Fruit fly (Drosophila melanogaster) whole organism, wandering third instar larva: ENCODE results near the gene CG32278.

Experiments
- CG32264 ChIP-seq: fragments of 200-800 bp; sonication (Bioruptor generic); optimal IDR thresholded peaks from 2 replicates; lab custom pipeline; 2016; ENCODE audit warnings: missing biosample characterization, missing genetic modification characterization
- CrebA ChIP-seq: fragments of 200-800 bp; sonication (Bioruptor generic); optimal IDR thresholded peaks from 2 replicates; lab custom pipeline; 2016; ENCODE audit warnings: missing biosample characterization, mild to moderate bottlenecking, missing genetic modification characterization, borderline replicate concordance
- Dfd ChIP-seq: fragments of >200 bp; optimal IDR thresholded peaks from 2 replicates; lab custom pipeline; 2017; ENCODE audit warnings: missing biosample characterization, missing genetic modification characterization
- GATAd ChIP-seq: sonication (Bioruptor generic); optimal IDR thresholded peaks from 2 replicates; lab custom pipeline; 2016; ENCODE audit warnings: missing biosample characterization, missing genetic modification characterization
- HLH106 ChIP-seq: fragments of 200-800 bp; optimal IDR thresholded peaks from 3 replicates; lab custom pipeline; 2019; ENCODE audit warnings: missing biosample characterization, mild to moderate bottlenecking, missing genetic modification characterization, moderate library complexity
- Hnf4 ChIP-seq: fragments of 200-800 bp; sonication (Bioruptor generic); optimal IDR thresholded peaks from 2 replicates; lab custom pipeline; 2016; ENCODE audit warnings: missing biosample characterization, mild to moderate bottlenecking, missing genetic modification characterization
- Hr78 ChIP-seq: fragments of >200 bp; optimal IDR thresholded peaks from 2 replicates; lab custom pipeline; 2017; ENCODE audit warnings: missing biosample characterization, missing genetic modification characterization
- Hr83 ChIP-seq: fragments of 200-300 bp; sonication (Bioruptor generic); optimal IDR thresholded peaks from 2 replicates; lab custom pipeline; 2016; ENCODE audit warnings: missing biosample characterization, mild to moderate bottlenecking, missing genetic modification characterization, moderate library complexity; ENCODE audit not compliant: poor library complexity, severe bottlenecking
- Jra ChIP-seq: sonication (Bioruptor generic); optimal IDR thresholded peaks from 2 replicates; lab custom pipeline; 2016; ENCODE audit warnings: missing biosample characterization, missing genetic modification characterization
- Myc ChIP-seq: fragments of >200 bp; optimal IDR thresholded peaks from 2 replicates; lab custom pipeline; 2017
- N ChIP-seq: fragments of >200 bp; optimal IDR thresholded peaks from 2 replicates; lab custom pipeline; 2018; ENCODE audit warnings: missing biosample characterization, missing external identifiers, missing genetic modification characterization
- OdsH ChIP-seq: fragments of 200-800 bp; sonication (Bioruptor generic); optimal IDR thresholded peaks from 2 replicates; lab custom pipeline; 2016; ENCODE audit warnings: missing biosample characterization, mild to moderate bottlenecking, missing genetic modification characterization
- Sp1 ChIP-seq: fragments of 200-800 bp; sonication (Bioruptor generic); optimal IDR thresholded peaks from 3 replicates; lab custom pipeline; 2019; ENCODE audit warnings: missing biosample characterization, mild to moderate bottlenecking, missing genetic modification characterization, moderate library complexity
- Vsx2 ChIP-seq: fragments of 200-300, 225-300 bp; sonication (Bioruptor generic); optimal IDR thresholded peaks from 2 replicates; lab custom pipeline; 2018; ENCODE audit warnings: missing biosample characterization, missing genetic modification characterization; ENCODE audit not compliant: partially characterized antibody
- br ChIP-seq: fragments of 200-800 bp; sonication (Bioruptor generic); optimal IDR thresholded peaks from 2 replicates; lab custom pipeline; 2016; ENCODE audit warnings: missing biosample characterization, missing genetic modification characterization
- brk ChIP-seq: fragments of 200-800 bp; sonication (Bioruptor generic); optimal IDR thresholded peaks from 2 replicates; lab custom pipeline; 2016; ENCODE audit warnings: missing biosample characterization, mild to moderate bottlenecking, missing genetic modification characterization
- dl ChIP-seq, 2 experiments: fragments of 175-275, 200-275 bp in 1 of 2; fragments of 200-275 bp in 1 of 2; sonication (Bioruptor generic); optimal IDR thresholded peaks; lab custom pipeline; 2018; ENCODE audit warnings: mild to moderate bottlenecking in 2 of 2, missing biosample characterization in 2 of 2, missing genetic modification characterization in 2 of 2, moderate library complexity in 2 of 2; ENCODE audit not compliant: partially characterized antibody in 2 of 2, insufficient read depth in 1 of 2
- dmrt93B ChIP-seq: fragments of 200-800 bp; sonication (Bioruptor generic); optimal IDR thresholded peaks from 2 replicates; lab custom pipeline; 2018; ENCODE audit warnings: missing biosample characterization, mild to moderate bottlenecking, missing genetic modification characterization
- dsf ChIP-seq: sonication (Bioruptor generic); optimal IDR thresholded peaks from 2 replicates; lab custom pipeline; 2016; ENCODE audit warnings: missing biosample characterization, missing genetic modification characterization, borderline replicate concordance
- ey ChIP-seq: fragments of 200-800 bp; sonication (Bioruptor generic); optimal IDR thresholded peaks from 2 replicates; lab custom pipeline; 2016; ENCODE audit warnings: missing biosample characterization, missing genetic modification characterization
- foxo ChIP-seq, 2 experiments: fragments of 200-800 bp; sonication (Bioruptor generic); optimal IDR thresholded peaks; 2 replicates in 1 of 2; 3 replicates in 1 of 2; lab custom pipeline; 2016 to 2017; ENCODE audit warnings: missing biosample characterization in 2 of 2, missing genetic modification characterization in 2 of 2
- h ChIP-seq: fragments of 200-800 bp; sonication (Bioruptor generic); optimal IDR thresholded peaks from 3 replicates; lab custom pipeline; 2016; ENCODE audit warnings: missing biosample characterization, mild to moderate bottlenecking, missing genetic modification characterization
- lola ChIP-seq: fragments of >200 bp; optimal IDR thresholded peaks from 2 replicates; lab custom pipeline; 2017; ENCODE audit warnings: missing biosample characterization, missing genetic modification characterization
- pan ChIP-seq: fragments of >200 bp; optimal IDR thresholded peaks from 2 replicates; lab custom pipeline; 2017
- sage ChIP-seq: fragments of 200-800 bp; sonication (Bioruptor generic); optimal IDR thresholded peaks from 2 replicates; lab custom pipeline; 2016; ENCODE audit warnings: missing biosample characterization, mild to moderate bottlenecking, missing genetic modification characterization
- tai ChIP-seq: sonication (Bioruptor generic); optimal IDR thresholded peaks from 2 replicates; lab custom pipeline; 2016; ENCODE audit warnings: missing biosample characterization, missing genetic modification characterization
- usp ChIP-seq: fragments of >200 bp; optimal IDR thresholded peaks from 2 replicates; lab custom pipeline; 2017; ENCODE audit warnings: missing biosample characterization, missing genetic modification characterization

Gene CG32278

DNA sequence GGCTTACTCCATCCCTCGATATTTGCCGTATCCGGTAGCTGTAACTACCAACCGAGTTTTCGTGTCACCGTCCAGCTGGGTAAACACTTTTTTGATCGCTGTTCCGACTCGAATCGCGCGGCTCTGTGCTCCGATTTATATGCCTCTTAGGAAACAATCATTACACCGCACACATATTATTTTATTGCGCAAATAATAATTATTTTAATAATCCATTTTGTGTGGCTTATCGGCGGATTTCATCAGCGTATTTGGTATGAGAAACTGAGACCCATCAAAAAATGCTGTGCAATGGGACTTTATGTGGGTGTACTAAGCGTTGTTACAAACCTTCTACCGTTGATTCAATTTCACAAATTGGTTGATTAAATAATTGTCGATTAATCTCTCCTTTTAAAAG, 34.0 kb downstream of the CG32278 start, which contains the start of gene CG32271:
Gene CG32271 (minus strand): TSS at position 101 of the 400 bp plus-strand sequence.
- no peak for TF ChIP-seq Vsx2 (GFP tag; lab: Kevin White, UChicago)
- no peak for TF ChIP-seq dl (GFP tag; optimal IDR thresholded peaks at IDR 0.05; lab: Kevin White, UChicago; ENCODE audit: insufficient read depth in 1 of 2, partially characterized antibody in 2 of 2)
- no peak for TF ChIP-seq Sp1 (GFP tag; lab: Kevin White, UChicago)
- no peak for TF ChIP-seq sage (GFP tag; lab: Kevin White, UChicago)
- no peak for TF ChIP-seq lola (GFP tag; lab: Kevin White, UChicago)
- no peak for TF ChIP-seq Jra (GFP tag; lab: Kevin White, UChicago)

DNA sequence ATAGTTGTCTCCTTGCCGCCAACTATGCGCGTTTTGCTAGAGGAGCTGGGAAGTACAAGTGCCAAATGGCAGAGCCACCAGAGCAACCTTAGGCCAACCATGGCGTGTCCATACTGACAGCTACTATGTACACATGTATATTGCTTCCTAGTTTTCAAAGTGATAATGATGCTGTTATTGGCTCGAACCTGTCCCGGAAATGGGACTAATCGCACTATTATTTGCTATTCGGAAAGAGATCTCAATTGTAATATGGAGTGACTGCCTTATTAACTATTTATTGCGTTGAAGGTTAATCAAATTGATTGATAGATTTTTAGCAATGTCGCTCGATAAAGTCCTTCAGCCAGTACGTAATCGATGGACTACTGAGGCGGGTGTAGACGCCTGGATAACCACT, 35.3 kb downstream of the CG32278 start, which contains the start of gene CG33159:
Gene CG33159 (minus strand): TSS at position 101 of the 400 bp plus-strand sequence.
- TF ChIP-seq N (GFP tag; lab: Kevin White, UChicago) (no peak), tai (GFP tag; lab: Kevin White, UChicago) (no peak), Sp1 (GFP tag; lab: Kevin White, UChicago) (no peak), CrebA (GFP tag; lab: Kevin White, UChicago) (no peak), pan (no peak), dmrt93B (GFP tag; lab: Kevin White, UChicago) (no peak), br (GFP tag; lab: Kevin White, UChicago) (no peak), usp (GFP tag; lab: Kevin White, UChicago) (no peak), h (GFP tag; lab: Kevin White, UChicago) (no peak)

DNA sequence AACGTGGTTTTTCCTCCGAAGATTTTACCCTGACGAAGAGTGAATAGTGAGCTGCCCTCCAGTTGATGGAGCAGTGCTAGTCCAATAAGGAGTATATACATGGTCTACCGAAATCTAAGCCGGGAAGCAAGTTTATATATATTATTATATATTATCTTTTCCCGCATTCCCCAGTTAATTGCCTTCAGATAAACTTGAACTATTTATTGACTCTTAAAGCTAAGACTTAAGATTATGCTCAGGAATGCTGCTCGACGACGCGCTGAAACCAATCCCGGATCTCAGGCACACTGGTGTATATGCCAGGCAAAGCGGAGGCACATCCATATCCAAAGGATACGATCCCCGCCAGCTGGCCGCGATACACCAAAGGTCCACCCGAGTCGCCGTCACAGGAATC, 36.3 kb downstream of the CG32278 start, which contains the start of gene CG32277:
Gene CG32277 (minus strand): TSS at position 101 of the 400 bp plus-strand sequence.
- TF ChIP-seq Dfd (no peak), N (GFP tag; lab: Kevin White, UChicago) (no peak), foxo (GFP tag; optimal IDR thresholded peaks at IDR 0.05; lab: Kevin White, UChicago) (no peak), Hr78 (GFP tag; lab: Kevin White, UChicago) (no peak), brk (GFP tag; lab: Kevin White, UChicago) (no peak), dl (GFP tag; optimal IDR thresholded peaks at IDR 0.05; lab: Kevin White, UChicago; ENCODE audit: insufficient read depth in 1 of 2, partially characterized antibody in 2 of 2) (no peak), GATAd (GFP tag; lab: Kevin White, UChicago) (no peak), sage (GFP tag; lab: Kevin White, UChicago) (no peak), HLH106 (no peak), Hnf4 (no peak), dsf (GFP tag; lab: Kevin White, UChicago) (no peak), Myc (lab: Kevin White, UChicago) (no peak), OdsH (GFP tag; lab: Kevin White, UChicago) (no peak), dmrt93B (GFP tag; lab: Kevin White, UChicago) (no peak), tai (GFP tag; lab: Kevin White, UChicago) (no peak)
- TF ChIP-seq, all 38 proteins: peak for 0

DNA sequence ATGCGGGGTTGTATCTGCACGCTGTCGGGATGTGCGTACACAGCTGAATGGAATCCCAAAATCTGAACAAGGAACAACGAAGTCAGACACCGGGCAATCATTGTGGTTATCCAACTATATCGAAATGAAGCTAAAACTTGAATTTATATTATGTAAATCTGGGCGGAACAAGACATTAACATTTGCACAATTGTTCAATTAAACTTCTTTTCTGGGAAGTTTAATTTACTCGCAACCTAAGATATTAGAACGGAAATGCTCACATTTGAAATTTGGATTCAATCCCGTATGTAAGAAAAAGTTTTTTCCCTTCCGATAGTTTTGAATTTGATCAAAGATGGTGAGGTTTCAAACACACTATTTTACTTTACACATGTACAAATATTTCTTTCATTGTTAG, 37.2 kb downstream of the CG32278 start, which contains the start of gene CG33160:
Gene CG33160 (minus strand): TSS at position 101 of the 400 bp plus-strand sequence.
- TF ChIP-seq Myc (lab: Kevin White, UChicago) = no peak
- TF ChIP-seq ey = no peak
- TF ChIP-seq foxo (GFP tag; optimal IDR thresholded peaks at IDR 0.05; lab: Kevin White, UChicago) = no peak
- TF ChIP-seq CG32264 = no peak
- no peak for TF ChIP-seq tai (GFP tag; lab: Kevin White, UChicago)
- TF ChIP-seq, all 38 proteins: peak for 0

DNA sequence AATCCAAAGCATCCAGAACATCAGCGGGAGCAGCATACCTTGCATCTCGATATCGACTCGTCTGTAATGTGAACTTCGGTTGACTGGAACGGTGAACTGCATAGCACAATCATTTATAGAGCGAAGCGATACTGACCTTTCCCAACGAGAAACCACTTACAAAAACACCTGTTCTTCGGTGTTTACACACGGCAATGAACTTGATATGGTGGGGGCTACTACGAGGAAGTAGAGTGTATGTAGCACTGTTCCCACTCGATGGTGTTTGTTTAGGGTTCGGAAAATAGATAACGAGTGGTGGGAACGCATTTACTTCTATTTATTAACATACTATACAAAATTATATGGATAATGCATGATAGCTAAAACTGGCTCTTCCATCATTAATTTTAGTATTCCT, 39.8 kb downstream of the CG32278 start, which contains the start of the genes CG32269 and CG32270:
Gene CG32269 (minus strand): TSS at position 91 of the 400 bp plus-strand sequence.
Gene CG32270 (minus strand): TSS at position 91 of the 400 bp plus-strand sequence.
- TF ChIP-seq Hr83 (peak; percentile 92), lola (GFP tag; lab: Kevin White, UChicago) (no peak)

DNA sequence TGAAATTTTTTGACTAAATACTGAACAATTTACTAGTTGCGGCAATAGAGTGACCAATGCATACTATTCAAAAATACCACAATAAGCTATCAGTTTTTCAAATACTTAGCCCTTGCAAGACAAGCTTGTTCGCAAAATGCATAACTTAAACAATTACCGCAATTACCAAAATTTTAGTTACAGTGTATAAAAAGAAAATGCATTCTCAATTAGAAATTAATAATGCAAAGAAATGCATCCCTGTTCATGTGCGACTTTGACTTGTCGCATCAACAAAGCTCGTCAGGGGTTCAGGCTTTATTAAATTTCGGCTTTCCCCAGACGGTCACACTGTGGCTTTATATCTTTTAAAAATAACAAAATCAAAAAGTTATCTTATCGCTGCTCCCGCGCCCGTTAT, 49.8 kb downstream of the CG32278 start, which contains the start of the genes hob and nSMase:
Gene hob (minus strand): TSS at position 62 of the 400 bp plus-strand sequence.
Gene nSMase (plus strand): TSS at position 298 of the 400 bp plus-strand sequence.
- no peak for TF ChIP-seq N (GFP tag; lab: Kevin White, UChicago)
- TF ChIP-seq OdsH (GFP tag; lab: Kevin White, UChicago) = peak; percentile 34
